Worm (Caenorhabditis elegans) whole organism, young adult: Measurements from ENCODE around the gene nhr-19.

Experiments
- F22D6.2 ChIP-seq: sonication (generic microtip); optimal IDR thresholded peaks from 2 replicates; lab custom pipeline; 2016; ENCODE audit warnings: mild to moderate bottlenecking, missing genetic modification characterization, missing compliant biosample characterization
- K12H6.12 ChIP-seq: fragments of 200-800 bp; sonication (Bioruptor generic); optimal IDR thresholded peaks from 2 replicates; lab custom pipeline; 2018; ENCODE audit warnings: mild to moderate bottlenecking, missing genetic modification characterization, missing compliant biosample characterization
- T07F8.4 ChIP-seq: sonication (generic microtip); optimal IDR thresholded peaks from 2 replicates; lab custom pipeline; 2016; ENCODE audit warnings: mild to moderate bottlenecking, missing genetic modification characterization, moderate library complexity, missing compliant biosample characterization
- Y53F4B.3 ChIP-seq: fragments of 200-800 bp; sonication (Bioruptor generic); IDR thresholded peaks from 2 replicates; pipeline ENCODE4 v1.3.6; 2022; ENCODE audit warnings: missing genetic modification reagents, missing genetic modification characterization, missing compliant biosample characterization
- ceh-79 ChIP-seq: sonication (generic microtip); optimal IDR thresholded peaks from 2 replicates; lab custom pipeline; 2017; ENCODE audit warnings: mild to moderate bottlenecking, missing genetic modification characterization, missing compliant biosample characterization
- nhr-179 ChIP-seq: sonication (generic microtip); optimal IDR thresholded peaks from 2 replicates; lab custom pipeline; 2016; ENCODE audit warnings: mild to moderate bottlenecking, missing genetic modification characterization, missing compliant biosample characterization
- pha-4 ChIP-seq: fragments of 150-350 bp; sonication (generic microtip); optimal IDR thresholded peaks from 2 replicates; lab custom pipeline; 2014; ENCODE audit warnings: missing biosample characterization, missing genetic modification reagents, missing genetic modification characterization
- repo-1 ChIP-seq: sonication (generic microtip); optimal IDR thresholded peaks from 2 replicates; lab custom pipeline; 2017; ENCODE audit warnings: mild to moderate bottlenecking, missing genetic modification characterization, missing compliant biosample characterization
- unc-62 ChIP-seq: fragments of 150-350 bp; optimal IDR thresholded peaks from 2 replicates; lab custom pipeline; 2014; ENCODE audit warnings: missing biosample characterization, missing genetic modification reagents, missing genetic modification characterization
- ztf-6 ChIP-seq: fragments of 200-800 bp; sonication (Bioruptor generic); IDR thresholded peaks from 2 replicates; pipeline ENCODE4 v1.3.6; 2022; ENCODE audit warnings: missing genetic modification reagents, missing genetic modification characterization, missing compliant biosample characterization

- TF ChIP-seq unc-62 (GFP tag; lab: Kevin White, UChicago) (no peak), T07F8.4 (tag; lab: Kevin White, UChicago) (no peak), F22D6.2 (no peak), nhr-179 (tag; lab: Kevin White, UChicago) (no peak), Y53F4B.3 (no peak), ztf-6 (GFP tag; lab: Robert Waterston, UW) (0 out of 2 replicates have a peak, but pooled peaks have one; percentile 34), K12H6.12 (tag; lab: Kevin White, UChicago) (peak; percentile 48), ceh-79 (tag; lab: Kevin White, UChicago) (no peak), pha-4 (tag; lab: Kevin White, UChicago) (no peak), repo-1 (no peak)
These were observed 14.3 kb downstream of the nhr-19 start, which contains the start of the genes E02H1.1 and tag-124 for ce11 chrII:9591071-9591470.
